Fruit fly (Drosophila melanogaster): ENCODE results near the gene CG9921.

CG9921 gene

dm6 chrX:16286083-16286666 lies 47.2 kb downstream of the CG9921 start, which contains the start of gene UQCR-14 (continued):
- no peak for TF ChIP-seq Oaz (GFP tag; IDR thresholded peaks at IDR 0.05)
- TF ChIP-seq gsb-n (tag; optimal IDR thresholded peaks at IDR 0.05) = no peak
- no peak for TF ChIP-seq CG1832 (GFP tag; optimal IDR thresholded peaks at IDR 0.05)
- no peak for TF ChIP-seq fd64A (GFP tag; optimal IDR thresholded peaks at IDR 0.05)
- no peak for TF ChIP-seq Nf-YA (GFP tag; IDR thresholded peaks at IDR 0.05)
- TF ChIP-seq CG12071 (GFP tag; optimal IDR thresholded peaks at IDR 0.05) = no peak
- no peak for TF ChIP-seq twi (tag; optimal IDR thresholded peaks at IDR 0.05)
- TF ChIP-seq CG9727 (GFP tag; optimal IDR thresholded peaks at IDR 0.05) = no peak
- TF ChIP-seq Tbp (GFP tag; optimal IDR thresholded peaks at IDR 0.05) = no peak
- TF ChIP-seq pfk (GFP tag; optimal IDR thresholded peaks at IDR 0.05) = peak; percentile 65
- TF ChIP-seq Chrac-16 (GFP tag; optimal IDR thresholded peaks at IDR 0.05) = peak; percentile 9
- TF ChIP-seq stc (GFP tag; IDR thresholded peaks at IDR 0.05) = no peak
- no peak for TF ChIP-seq Eip74EF (GFP tag; optimal IDR thresholded peaks at IDR 0.05)
- TF ChIP-seq pb (GFP tag; optimal IDR thresholded peaks at IDR 0.05) = no peak
- no peak for TF ChIP-seq HHEX (GFP tag; optimal IDR thresholded peaks at IDR 0.05)
- no peak for TF ChIP-seq CG17385 (GFP tag; optimal IDR thresholded peaks at IDR 0.05)
- peak; percentile 94 for TF ChIP-seq Dll (GFP tag; IDR thresholded peaks at IDR 0.05; ENCODE audit: partially characterized antibody)
- TF ChIP-seq pnt (GFP tag; optimal IDR thresholded peaks at IDR 0.05) = no peak
- no peak for TF ChIP-seq CG4707 (GFP tag; optimal IDR thresholded peaks at IDR 0.05)
- peak; percentile 94 for TF ChIP-seq pzg (GFP tag; optimal IDR thresholded peaks at IDR 0.05)
- peak; percentile 82 for TF ChIP-seq YL-1 (GFP tag; optimal IDR thresholded peaks at IDR 0.05)
- peak; percentile 96 for TF ChIP-seq CG14860 (GFP tag; IDR thresholded peaks at IDR 0.05; ENCODE audit: partially characterized antibody)
- no peak for TF ChIP-seq sr (GFP tag; IDR thresholded peaks at IDR 0.05)
- TF ChIP-seq tin (GFP tag; optimal IDR thresholded peaks at IDR 0.05) = no peak
- no peak for TF ChIP-seq CG11085 (GFP tag; IDR thresholded peaks at IDR 0.05)
- TF ChIP-seq D19B (GFP tag; optimal IDR thresholded peaks at IDR 0.05) = no peak
- TF ChIP-seq en (GFP tag; optimal IDR thresholded peaks at IDR 0.05) = no peak
- TF ChIP-seq Adf1 (GFP tag; IDR thresholded peaks at IDR 0.05) = peak; percentile 34; the same call in 1 of the 2 replicates
- no peak for TF ChIP-seq CG12219 (GFP tag; optimal IDR thresholded peaks at IDR 0.05)
- no peak for TF ChIP-seq jumu (GFP tag; optimal IDR thresholded peaks at IDR 0.05)
- no peak for TF ChIP-seq crc (GFP tag; optimal IDR thresholded peaks at IDR 0.05)
- peak; percentile 97 for TF ChIP-seq tna (GFP tag; IDR thresholded peaks at IDR 0.05; ENCODE audit: partially characterized antibody)
- peak; percentile 21; the same call in 1 of the 3 replicates for TF ChIP-seq dysf (GFP tag; IDR thresholded peaks at IDR 0.05)
- TF ChIP-seq pho (GFP tag; optimal IDR thresholded peaks at IDR 0.05) = peak; percentile 8
- TF ChIP-seq CG15269 (tag; optimal IDR thresholded peaks at IDR 0.05) = peak; percentile 10
- TF ChIP-seq Hand (GFP tag; optimal IDR thresholded peaks at IDR 0.05) = no peak
- peak; percentile 98 for TF ChIP-seq CG42726 (GFP tag; IDR thresholded peaks at IDR 0.05; ENCODE audit: partially characterized antibody)
- TF ChIP-seq CG11247 (GFP tag; IDR thresholded peaks at IDR 0.05) = peak; percentile 18; the same call in 1 of the 2 replicates
- TF ChIP-seq CG4328 (GFP tag; optimal IDR thresholded peaks at IDR 0.05) = no peak
- TF ChIP-seq CG12744 (GFP tag; optimal IDR thresholded peaks at IDR 0.05) = no peak
- TF ChIP-seq emc (GFP tag; optimal IDR thresholded peaks at IDR 0.05) = no peak
- no peak for TF ChIP-seq CG10959 (GFP tag; IDR thresholded peaks at IDR 0.05)
- no peak for TF ChIP-seq Asciz (GFP tag; optimal IDR thresholded peaks at IDR 0.05)
- TF ChIP-seq Dip3 (GFP tag; optimal IDR thresholded peaks at IDR 0.05) = no peak
- no peak for TF ChIP-seq Nf-YB (GFP tag; optimal IDR thresholded peaks at IDR 0.05)
- TF ChIP-seq zen2 (GFP tag; IDR thresholded peaks at IDR 0.05; ENCODE audit: partially characterized antibody) = peak; percentile 91; the same call in 2 of the 3 replicates
- TF ChIP-seq MBD-R2 (GFP tag; IDR thresholded peaks at IDR 0.05) = peak; percentile 86
- no peak for TF ChIP-seq CG7271 (tag; optimal IDR thresholded peaks at IDR 0.05)
- no peak for TF ChIP-seq pros (GFP tag; optimal IDR thresholded peaks at IDR 0.05)
- TF ChIP-seq B-H2 (GFP tag; optimal IDR thresholded peaks at IDR 0.05) = peak; percentile 66
